Fruit fly (Drosophila melanogaster): ENCODE data around the gene CG18417.

DNA sequence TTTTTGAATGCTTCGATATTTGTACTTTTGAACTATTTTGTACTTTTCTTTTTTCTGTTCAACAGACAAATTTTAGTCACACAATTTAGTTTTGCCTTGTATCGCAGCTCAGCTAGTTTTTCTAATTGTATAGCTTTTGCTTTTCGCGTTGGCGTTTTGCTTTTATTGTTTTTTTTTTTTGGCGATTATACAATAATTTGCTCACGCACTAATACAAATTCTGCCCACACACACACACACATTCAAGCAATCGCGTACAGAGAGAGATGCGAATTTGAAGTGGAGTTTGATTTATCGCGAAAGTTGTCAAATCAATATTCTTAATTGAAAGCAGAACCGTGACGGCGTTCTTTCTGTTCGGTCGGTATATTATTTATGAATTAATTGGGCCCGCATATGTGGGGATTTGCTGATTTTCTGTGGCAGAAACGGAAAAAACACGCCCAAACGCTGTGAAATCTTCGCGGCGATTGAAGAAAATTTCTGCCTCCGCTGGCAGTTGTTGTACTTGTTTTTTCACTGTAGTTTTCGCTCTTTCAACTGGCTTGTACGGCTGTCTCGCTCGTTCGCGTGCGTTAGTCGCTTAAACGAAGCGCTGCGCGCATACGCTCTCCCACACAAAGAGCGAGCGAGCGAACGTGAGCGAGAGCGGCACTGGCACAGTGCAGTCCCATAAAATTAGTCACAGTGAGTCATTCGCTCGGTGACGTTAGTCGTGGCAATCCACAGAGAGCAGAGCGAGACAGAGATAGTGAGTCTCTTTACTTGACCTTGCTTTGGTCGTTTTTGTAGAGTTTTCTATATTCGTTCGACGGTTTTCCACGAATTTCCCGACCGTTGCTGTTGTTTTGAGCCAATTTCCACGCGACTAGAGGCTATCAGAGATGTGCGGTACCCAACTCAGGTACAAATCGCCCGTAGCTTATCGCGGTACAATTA lies 35.1 kb downstream of the CG18417 start, which contains the start of gene Rac2:
- TF ChIP-seq CG8301 (tag; optimal IDR thresholded peaks at IDR 0.05): peak; percentile 58
- peak; percentile 72 for TF ChIP-seq CG4496 (GFP tag; IDR thresholded peaks at IDR 0.05)
- peak; percentile 68 for TF ChIP-seq CG32121 (GFP tag; IDR thresholded peaks at IDR 0.05)
- peak; percentile 68 for TF ChIP-seq EcR (GFP tag; optimal IDR thresholded peaks at IDR 0.05)
- peak; percentile 26 for TF ChIP-seq CG34367 (tag; optimal IDR thresholded peaks at IDR 0.05)
